Worm (Caenorhabditis elegans) whole organism, L1 larva: ENCODE results near the gene T23B12.11.

ENCODE experiments used
- fkh-4 ChIP-seq: sonication (generic microtip); optimal IDR thresholded peaks from 2 replicates; lab custom pipeline; 2016; ENCODE audit warnings: missing compliant biosample characterization, missing genetic modification characterization, borderline replicate concordance
- nhr-90 ChIP-seq: sonication (generic microtip); optimal IDR thresholded peaks from 2 replicates; lab custom pipeline; 2016; ENCODE audit warnings: mild to moderate bottlenecking, missing genetic modification characterization, missing compliant biosample characterization; ENCODE audit not compliant: poor library complexity
- sox-4 ChIP-seq: sonication (generic microtip); optimal IDR thresholded peaks from 2 replicates; lab custom pipeline; 2016; ENCODE audit warnings: missing genetic modification characterization, missing compliant biosample characterization

DNA sequence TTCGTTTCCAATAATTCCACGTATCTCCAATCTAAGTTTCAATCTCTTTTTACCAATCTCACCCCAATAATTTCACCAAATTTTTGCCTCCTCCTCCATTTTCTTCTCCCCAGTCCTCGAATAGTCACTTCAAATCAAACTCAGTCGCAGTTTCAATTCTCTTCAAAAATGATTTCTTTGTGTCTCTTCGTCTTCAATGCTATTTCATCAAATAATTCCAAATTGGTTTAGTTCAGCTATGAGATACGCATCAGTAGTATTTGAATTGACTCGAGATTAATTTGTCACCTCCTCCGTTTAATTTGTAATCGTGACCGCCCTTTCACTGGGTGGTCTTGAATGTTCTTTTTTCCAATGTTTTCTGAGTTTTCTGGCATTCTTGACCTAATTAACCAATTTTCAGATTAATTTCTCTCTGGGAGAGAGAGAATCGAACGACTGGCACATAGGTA is at the start of gene T23B12.11:
- TF ChIP-seq fkh-4 (no peak), nhr-90 (tag; lab: Kevin White, UChicago) (no peak), sox-4 (tag; lab: Kevin White, UChicago) (no peak)
